Fruit fly (Drosophila melanogaster): ENCODE results near the gene CG4998.

Gene CG4998

DNA sequence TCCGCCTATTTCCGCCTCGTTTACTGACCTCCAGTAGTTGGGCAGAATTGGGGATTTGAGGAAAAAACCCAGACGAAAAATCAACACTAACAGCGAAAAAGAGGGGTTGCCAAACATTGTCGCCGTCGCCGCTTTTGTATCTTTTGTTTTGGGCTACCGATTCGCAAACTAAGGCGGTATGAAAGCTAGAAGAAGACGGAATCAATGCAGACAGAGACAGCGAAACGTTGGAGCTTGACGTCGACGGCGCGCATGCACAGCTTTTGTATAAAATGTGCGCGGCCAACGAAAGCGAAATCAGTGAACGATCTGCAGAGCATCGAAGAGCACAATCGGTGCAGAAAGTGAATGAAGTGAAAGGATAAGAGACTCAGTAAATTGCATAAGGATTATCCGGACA is at the start of gene CG4998:
Gene CG4998 (plus strand): TSS at position 301 of the 400 bp plus-strand sequence.
- TF ChIP-seq CG2889 (GFP tag; IDR thresholded peaks at IDR 0.05) (no peak), crp (GFP tag; optimal IDR thresholded peaks at IDR 0.05) (no peak), CG11085 (GFP tag; IDR thresholded peaks at IDR 0.05) (no peak), pan (optimal IDR thresholded peaks at IDR 0.05) (no peak), pan (GFP tag; optimal IDR thresholded peaks at IDR 0.05 in 1 of 2, IDR thresholded peaks at IDR 0.05 in 1 of 2) (peak in 1 of 2 experiments; percentile 14), Sry-δ (GFP tag; optimal IDR thresholded peaks at IDR 0.05) (no peak), CG12769 (tag; optimal IDR thresholded peaks at IDR 0.05) (peak; percentile 8), Blimp-1 (GFP tag; optimal IDR thresholded peaks at IDR 0.05) (peak; percentile 8), pho (GFP tag; optimal IDR thresholded peaks at IDR 0.05) (no peak)

DNA sequence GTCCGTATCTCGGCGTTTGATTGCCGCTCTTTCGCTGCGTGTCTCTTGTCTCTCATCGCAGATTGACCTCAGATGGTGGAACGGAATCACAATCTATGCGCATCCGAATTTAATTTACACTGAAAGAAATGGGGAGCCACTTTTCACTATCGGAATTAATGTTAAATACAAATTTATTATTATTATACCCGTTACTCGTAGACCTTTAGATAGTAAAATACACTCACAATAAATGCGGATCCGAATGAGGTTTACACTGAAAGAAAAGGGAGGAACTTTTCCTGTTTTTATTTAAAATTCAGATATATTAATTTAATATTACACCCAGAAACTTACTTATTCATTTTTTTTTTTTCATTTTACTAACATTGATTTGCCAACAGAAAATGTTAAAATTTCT is 49.7 kb upstream of the CG4998 start:
- TF ChIP-seq slou (GFP tag; optimal IDR thresholded peaks at IDR 0.05), result no peak
- TF ChIP-seq E2f2 (GFP tag; IDR thresholded peaks at IDR 0.05), result peak; percentile 22; the same call in 1 of the 2 replicates
- TF ChIP-seq tap (tag; optimal IDR thresholded peaks at IDR 0.05), result peak; percentile 5
- TF ChIP-seq E2f1 (GFP tag; IDR thresholded peaks at IDR 0.05), result peak; percentile 33; the same call in 1 of the 2 replicates
- TF ChIP-seq ind (GFP tag; optimal IDR thresholded peaks at IDR 0.05), result peak; percentile 23
- peak; percentile 22; the same call in 1 of the 2 replicates for TF ChIP-seq slbo (GFP tag; IDR thresholded peaks at IDR 0.05)
- peak; percentile 15; the same call in 1 of the 2 replicates for TF ChIP-seq sisA (GFP tag; IDR thresholded peaks at IDR 0.05)
- no peak for TF ChIP-seq Pdp1 (GFP tag; optimal IDR thresholded peaks at IDR 0.05)
- peak; percentile 43; the same call in 1 of the 3 replicates for TF ChIP-seq tgo (GFP tag; IDR thresholded peaks at IDR 0.05)
- peak; percentile 61 for TF ChIP-seq Oli (tag; optimal IDR thresholded peaks at IDR 0.05)
- TF ChIP-seq ap (GFP tag; IDR thresholded peaks at IDR 0.05), result peak; percentile 65
- peak; percentile 58; the same call in 1 of the 2 replicates for TF ChIP-seq Ada2b (GFP tag; IDR thresholded peaks at IDR 0.05)
- TF ChIP-seq z (GFP tag; IDR thresholded peaks at IDR 0.05), result no peak
- TF ChIP-seq zfh2 (GFP tag; optimal IDR thresholded peaks at IDR 0.05), result no peak
- no peak for TF ChIP-seq CG8290 (GFP tag; optimal IDR thresholded peaks at IDR 0.05)
- no peak for TF ChIP-seq CG8290 (tag; optimal IDR thresholded peaks at IDR 0.05)
- peak; percentile 38; the same call in 1 of the 2 replicates for TF ChIP-seq Rfx (GFP tag; IDR thresholded peaks at IDR 0.05)
- TF ChIP-seq dysf (GFP tag; IDR thresholded peaks at IDR 0.05), result peak; percentile 61; the same call in 2 of the 3 replicates
- TF ChIP-seq CG10543 (GFP tag; optimal IDR thresholded peaks at IDR 0.05), result no peak
- peak; percentile 24 for TF ChIP-seq Hr3 (GFP tag; optimal IDR thresholded peaks at IDR 0.05)
- TF ChIP-seq CG4730 (GFP tag; IDR thresholded peaks at IDR 0.05), result peak; percentile 50; the same call in 1 of the 2 replicates
- no peak for TF ChIP-seq CG17802 (tag; optimal IDR thresholded peaks at IDR 0.05)
- TF ChIP-seq Doc3 (GFP tag; IDR thresholded peaks at IDR 0.05; ENCODE audit: partially characterized antibody), result no peak
- no peak for TF ChIP-seq CG10274 (GFP tag; optimal IDR thresholded peaks at IDR 0.05)
- TF ChIP-seq CG2889 (GFP tag; IDR thresholded peaks at IDR 0.05), result no peak
- TF ChIP-seq CG11695 (GFP tag; IDR thresholded peaks at IDR 0.05), result 0 out of 3 replicates have a peak, but pooled peaks have one; percentile 27
- peak; percentile 10 for TF ChIP-seq tin (GFP tag; optimal IDR thresholded peaks at IDR 0.05)
- peak; percentile 34; the same call in 1 of the 3 replicates for TF ChIP-seq row (GFP tag; IDR thresholded peaks at IDR 0.05)
- peak; percentile 31 for TF ChIP-seq Sox102F (GFP tag; optimal IDR thresholded peaks at IDR 0.05)
- TF ChIP-seq CG14710 (tag; optimal IDR thresholded peaks at IDR 0.05), result no peak
- TF ChIP-seq MTF-1 (GFP tag; optimal IDR thresholded peaks at IDR 0.05; ENCODE audit: borderline replicate concordance), result no peak
- peak; percentile 40; the same call in 1 of the 2 replicates for TF ChIP-seq vvl (GFP tag; IDR thresholded peaks at IDR 0.05)
- TF ChIP-seq CG30403 (GFP tag; optimal IDR thresholded peaks at IDR 0.05), result peak; percentile 48
- TF ChIP-seq CG10366 (GFP tag; IDR thresholded peaks at IDR 0.05), result no peak; the same call in 1 of the 2 replicates
- no peak for TF ChIP-seq CrebB (tag; optimal IDR thresholded peaks at IDR 0.05)
- TF ChIP-seq CG6683 (GFP tag; optimal IDR thresholded peaks at IDR 0.05), result no peak
- TF ChIP-seq onecut (GFP tag; IDR thresholded peaks at IDR 0.05), result 0 out of 2 replicates have a peak, but pooled peaks have one; percentile 7
- no peak for TF ChIP-seq bcd (GFP tag; optimal IDR thresholded peaks at IDR 0.05)
- TF ChIP-seq CG2199 (GFP tag; IDR thresholded peaks at IDR 0.05), result no peak
- peak; percentile 44; the same call in 1 of the 2 replicates for TF ChIP-seq CG11696 (GFP tag; IDR thresholded peaks at IDR 0.05)
- peak; percentile 5 for TF ChIP-seq tio (GFP tag; optimal IDR thresholded peaks at IDR 0.05)
- 0 out of 2 replicates have a peak, but pooled peaks have one; percentile 26 for TF ChIP-seq stc (GFP tag; IDR thresholded peaks at IDR 0.05)
